Worm (Caenorhabditis elegans) whole organism, L1 larva: ENCODE data around the gene tftc-3.
A peak's percentile ranks its signal among the peaks of the same experiment; 100 is the strongest.

Source experiments
- C34B4.2 ChIP-seq: sonication (generic microtip); optimal IDR thresholded peaks from 2 replicates; lab custom pipeline; 2017; ENCODE audit warnings: mild to moderate bottlenecking, missing genetic modification characterization, missing compliant biosample characterization
- F16B12.6 ChIP-seq: fragments of 150-350 bp; optimal IDR thresholded peaks from 2 replicates; lab custom pipeline; 2014; ENCODE audit warnings: missing biosample characterization, missing genetic modification characterization
- Y116A8C.19 ChIP-seq: sonication (generic microtip); optimal IDR thresholded peaks from 2 replicates; lab custom pipeline; 2016; ENCODE audit warnings: missing compliant biosample characterization, missing genetic modification characterization, borderline replicate concordance
- aha-1 ChIP-seq: fragments of 150-350 bp; optimal IDR thresholded peaks from 2 replicates; lab custom pipeline; 2014; ENCODE audit warnings: missing biosample characterization, missing genetic modification characterization
- alr-1 ChIP-seq: fragments of 200-800 bp; sonication (Bioruptor generic); optimal IDR thresholded peaks from 2 replicates; lab custom pipeline; 2018; ENCODE audit warnings: borderline replicate concordance, mild to moderate bottlenecking, missing genetic modification characterization, missing compliant biosample characterization
- ceh-63 ChIP-seq: fragments of 200-800 bp; sonication (Bioruptor generic); optimal IDR thresholded peaks from 2 replicates; lab custom pipeline; 2018; ENCODE audit warnings: mild to moderate bottlenecking, missing genetic modification characterization, missing compliant biosample characterization
- ceh-8 ChIP-seq: fragments of 200-800 bp; sonication (Bioruptor generic); optimal IDR thresholded peaks from 2 replicates; lab custom pipeline; 2018; ENCODE audit warnings: mild to moderate bottlenecking, missing genetic modification characterization, moderate library complexity, missing compliant biosample characterization
- ceh-82 ChIP-seq, 3 experiments: fragments of 150-350 bp in 1 of 3; sonication (generic microtip) in 2 of 3; optimal IDR thresholded peaks; 2 replicates each; lab custom pipeline; 2014 to 2017; ENCODE audit warnings: missing biosample characterization in 3 of 3, missing genetic modification characterization in 3 of 3
- ceh-88 ChIP-seq: fragments of 200-800 bp; sonication (Bioruptor generic); IDR thresholded peaks from 2 replicates; pipeline ENCODE4 v1.3.6; 2022; ENCODE audit warnings: missing genetic modification characterization, missing compliant biosample characterization
- ceh-90 ChIP-seq: sonication (generic microtip); optimal IDR thresholded peaks from 2 replicates; lab custom pipeline; 2016; ENCODE audit warnings: missing genetic modification characterization, missing compliant biosample characterization
- ces-1 ChIP-seq: fragments of 150-350 bp; optimal IDR thresholded peaks from 2 replicates; lab custom pipeline; 2014; ENCODE audit warnings: missing biosample characterization, missing genetic modification reagents, missing genetic modification characterization
- dsc-1 ChIP-seq: sonication (generic microtip); optimal IDR thresholded peaks from 2 replicates; lab custom pipeline; 2016; ENCODE audit warnings: mild to moderate bottlenecking, missing genetic modification characterization, missing compliant biosample characterization
- efl-1 ChIP-seq, 4 experiments: fragments of 150-350 bp; optimal IDR thresholded peaks in 3 of 4; peaks in 1 of 4; 1 replicate in 1 of 4; 2 replicates in 3 of 4; lab custom pipeline; 2014; ENCODE audit warnings: missing biosample characterization in 2 of 4, missing genetic modification characterization in 2 of 4, missing genetic modification reagents in 2 of 4
- egl-27 ChIP-seq, 2 experiments: fragments of 150-350 bp in 1 of 2; sonication (generic microtip); optimal IDR thresholded peaks; 3 replicates each; lab custom pipeline; 2017 to 2018; ENCODE audit warnings: missing biosample characterization in 2 of 2, missing genetic modification characterization in 2 of 2, missing genetic modification reagents in 2 of 2
- elt-2 ChIP-seq: sonication (generic microtip); optimal IDR thresholded peaks from 2 replicates; lab custom pipeline; 2016; ENCODE audit warnings: missing genetic modification characterization, mild to moderate bottlenecking, inconsistent platforms, missing compliant biosample characterization, missing genetic modification reagents
- ets-5 ChIP-seq: fragments of 200-800 bp; sonication (Bioruptor generic); IDR thresholded peaks from 2 replicates; pipeline ENCODE4 v1.3.6; 2022; ENCODE audit warnings: missing genetic modification characterization, missing compliant biosample characterization
- fkh-10 ChIP-seq: sonication (generic microtip); optimal IDR thresholded peaks from 2 replicates; lab custom pipeline; 2017; ENCODE audit warnings: missing biosample characterization, missing genetic modification reagents, missing genetic modification characterization
- fkh-8 ChIP-seq: sonication (generic microtip); optimal IDR thresholded peaks from 2 replicates; lab custom pipeline; 2016; ENCODE audit warnings: mild to moderate bottlenecking, missing genetic modification characterization, missing compliant biosample characterization
- grh-1 ChIP-seq: fragments of 200-800 bp; sonication (Bioruptor generic); IDR thresholded peaks from 2 replicates; pipeline ENCODE4 v1.3.6; 2022; ENCODE audit warnings: missing genetic modification reagents, missing genetic modification characterization, missing compliant biosample characterization
- hlh-17 ChIP-seq: fragments of 200-800 bp; sonication (Bioruptor generic); optimal IDR thresholded peaks from 2 replicates; lab custom pipeline; 2018; ENCODE audit warnings: missing genetic modification characterization, mild to moderate bottlenecking, missing compliant biosample characterization, moderate library complexity, borderline replicate concordance
- hpl-2 ChIP-seq: fragments of 150-350 bp; optimal IDR thresholded peaks from 2 replicates; lab custom pipeline; 2014; ENCODE audit warnings: missing biosample characterization, missing genetic modification reagents, missing genetic modification characterization
- isw-1 ChIP-seq: fragments of 200-800 bp; sonication (Bioruptor generic); IDR thresholded peaks from 2 replicates; pipeline ENCODE4 v1.3.6; 2022; ENCODE audit warnings: missing genetic modification characterization, missing compliant biosample characterization
- jun-1 ChIP-seq: fragments of 150-350 bp; optimal IDR thresholded peaks from 2 replicates; lab custom pipeline; 2014; ENCODE audit warnings: missing biosample characterization, missing genetic modification reagents, missing genetic modification characterization
- lin-35 ChIP-seq, 2 experiments: fragments of 150-350 bp; optimal IDR thresholded peaks; 2 replicates each; lab custom pipeline; 2014; ENCODE audit warnings: missing biosample characterization in 2 of 2, missing genetic modification characterization in 2 of 2, missing genetic modification reagents in 2 of 2
- mdl-1 ChIP-seq, 2 experiments: fragments of 150-350 bp; optimal IDR thresholded peaks; 2 replicates each; lab custom pipeline; 2014 to 2017; ENCODE audit warnings: missing biosample characterization in 2 of 2, missing genetic modification characterization in 2 of 2, inconsistent platforms in 1 of 2
- mef-2 ChIP-seq: fragments of 150-350 bp; optimal IDR thresholded peaks from 2 replicates; lab custom pipeline; 2014; ENCODE audit warnings: missing biosample characterization, missing genetic modification characterization
- mep-1 ChIP-seq: fragments of 150-350 bp; optimal IDR thresholded peaks from 2 replicates; lab custom pipeline; 2014; ENCODE audit warnings: missing biosample characterization, missing genetic modification characterization
- nhr-76 ChIP-seq: sonication (generic microtip); optimal IDR thresholded peaks from 2 replicates; lab custom pipeline; 2017; ENCODE audit warnings: missing biosample characterization, missing genetic modification characterization
- nhr-77 ChIP-seq: fragments of 150-350 bp; optimal IDR thresholded peaks from 2 replicates; lab custom pipeline; 2014; ENCODE audit warnings: missing biosample characterization, missing genetic modification characterization
- nhr-85 ChIP-seq: sonication (generic microtip); peaks from one replicate; lab custom pipeline; 2016; ENCODE audit warnings: missing genetic modification characterization, inconsistent platforms, missing compliant biosample characterization
- nhr-90 ChIP-seq: sonication (generic microtip); optimal IDR thresholded peaks from 2 replicates; lab custom pipeline; 2016; ENCODE audit warnings: mild to moderate bottlenecking, missing genetic modification characterization, missing compliant biosample characterization; ENCODE audit not compliant: poor library complexity
- pax-3 ChIP-seq: fragments of 200-800 bp; sonication (Bioruptor generic); optimal IDR thresholded peaks from 2 replicates; lab custom pipeline; 2018; ENCODE audit warnings: mild to moderate bottlenecking, missing genetic modification characterization, moderate library complexity, missing compliant biosample characterization
- pqm-1 ChIP-seq: sonication (generic microtip); optimal IDR thresholded peaks from 3 replicates; lab custom pipeline; 2017; ENCODE audit warnings: missing biosample characterization, missing genetic modification characterization
- snu-23 ChIP-seq: sonication (generic microtip); optimal IDR thresholded peaks from 2 replicates; lab custom pipeline; 2016; ENCODE audit warnings: missing genetic modification characterization, missing compliant biosample characterization
- swsn-7 ChIP-seq: sonication (generic microtip); optimal IDR thresholded peaks from 2 replicates; lab custom pipeline; 2016; ENCODE audit warnings: missing genetic modification characterization, missing compliant biosample characterization
- unc-62 ChIP-seq: fragments of 150-350 bp; optimal IDR thresholded peaks from 2 replicates; lab custom pipeline; 2014; ENCODE audit warnings: missing biosample characterization, missing genetic modification reagents, missing genetic modification characterization
- unc-98 ChIP-seq: fragments of 200-800 bp; sonication (Bioruptor generic); IDR thresholded peaks from 2 replicates; pipeline ENCODE4 v1.3.6; 2022; ENCODE audit warnings: missing genetic modification characterization, missing compliant biosample characterization
- vab-15 ChIP-seq: sonication (generic microtip); optimal IDR thresholded peaks from 2 replicates; lab custom pipeline; 2017; ENCODE audit warnings: missing genotype, mild to moderate bottlenecking, missing genetic modification characterization, missing compliant biosample characterization
- zag-1 ChIP-seq: fragments of 150-350 bp; optimal IDR thresholded peaks from 2 replicates; lab custom pipeline; 2014; ENCODE audit warnings: missing biosample characterization, missing genetic modification characterization
- ztf-11 ChIP-seq, 2 experiments: sonication (generic microtip); optimal IDR thresholded peaks; 2 replicates each; lab custom pipeline; 2016 to 2017; ENCODE audit warnings: missing genetic modification characterization in 2 of 2, missing biosample characterization in 1 of 2, missing compliant biosample characterization in 1 of 2

The tftc-3 gene

ce11 chrV:10224619-10225018, 14.5 kb upstream of the tftc-3 start:
- TF ChIP-seq ceh-88 (no peak), elt-2 (tag; lab: Kevin White, UChicago) (peak; percentile 2)

- TF ChIP-seq snu-23 (GFP tag; lab: Kevin White, UChicago) (no peak), Y116A8C.19 (tag; lab: Kevin White, UChicago) (no peak), pax-3 (no peak), nhr-77 (no peak)
Measured at ce11 chrV:10222007-10222406, 11.9 kb upstream of the tftc-3 start, which contains the start of gene C12D8.20. Gene C12D8.20, plus strand, starts transcription at chrV:10222307.

- TF ChIP-seq hpl-2 (no peak), alr-1 (tag; lab: Kevin White, UChicago) (no peak), vab-15 (tag; lab: Kevin White, UChicago) (no peak), zag-1 (tag; lab: Kevin White, UChicago) (no peak), ztf-11 (tag; optimal IDR thresholded peaks at IDR 0.05; lab: Kevin White, UChicago) (no peak), swsn-7 (no peak), pax-3 (no peak), lin-35 (GFP tag; optimal IDR thresholded peaks at IDR 0.05; lab: Kevin White, UChicago) (no peak), elt-2 (tag; lab: Kevin White, UChicago) (no peak), dsc-1 (tag; lab: Kevin White, UChicago) (no peak), F16B12.6 (tag; lab: Kevin White, UChicago) (no peak), fkh-8 (tag; lab: Kevin White, UChicago) (no peak), aha-1 (tag; lab: Kevin White, UChicago) (no peak), ets-5 (GFP tag; lab: Robert Waterston, UW) (no peak), egl-27 (tag; optimal IDR thresholded peaks at IDR 0.05; lab: Kevin White, UChicago) (no peak), efl-1 (optimal IDR thresholded peaks at IDR 0.05; lab: Kevin White, UChicago) (no peak), efl-1 (GFP tag; optimal IDR thresholded peaks at IDR 0.05 in 1 of 2; lab: Kevin White, UChicago) (no peak), unc-62 (GFP tag; lab: Kevin White, UChicago) (no peak), nhr-90 (no peak)
- TF ChIP-seq, all 84 proteins: peak for 0
Measured at ce11 chrV:10221317-10221716, 11.2 kb upstream of the tftc-3 start, which contains the start of the genes fipr-5 and fipr-9. Gene fipr-5, minus strand, starts transcription at chrV:10221417. Gene fipr-9, plus strand, starts transcription at chrV:10221662.

- TF ChIP-seq isw-1 (GFP tag; lab: Robert Waterston, UW) = no peak
- no peak for TF ChIP-seq mef-2
- TF ChIP-seq, all 84 proteins: peak for 0
Measured at ce11 chrV:10220605-10221004, 10.5 kb upstream of the tftc-3 start, which contains the start of gene C12D8.13. Gene C12D8.13, minus strand, starts transcription at chrV:10220705.

ce11 chrV:10216724-10217123, 6.6 kb upstream of the tftc-3 start, which contains the start of gene ZK856.14:
Gene ZK856.14, plus strand, starts transcription at chrV:10217024.
- TF ChIP-seq mep-1 (tag; lab: Kevin White, UChicago) (no peak), unc-98 (GFP tag; lab: Robert Waterston, UW) (no peak)

- TF ChIP-seq hlh-17 (GFP tag; lab: Kevin White, UChicago) (no peak), fkh-8 (tag; lab: Kevin White, UChicago) (no peak)
Measured at ce11 chrV:10212627-10213026, 2.5 kb upstream of the tftc-3 start, which contains the start of gene hpo-40. Gene hpo-40, plus strand, starts transcription at chrV:10212927.

- TF ChIP-seq ces-1 (GFP tag; lab: Kevin White, UChicago) (no peak), mdl-1 (tag; optimal IDR thresholded peaks at IDR 0.05; lab: Kevin White, UChicago) (no peak), nhr-85 (tag; lab: Kevin White, UChicago) (no peak), ceh-82 (tag; optimal IDR thresholded peaks at IDR 0.05; lab: Kevin White, UChicago) (no peak), ceh-63 (no peak), nhr-76 (tag; lab: Kevin White, UChicago) (no peak), ceh-8 (no peak), pqm-1 (no peak), nhr-77 (no peak), grh-1 (no peak), ceh-90 (no peak), fkh-10 (no peak), C34B4.2 (tag; lab: Kevin White, UChicago) (no peak), jun-1 (tag; lab: Kevin White, UChicago) (no peak)
- TF ChIP-seq, all 84 proteins: peak for 0
Measured at ce11 chrV:10212027-10212426, 1.9 kb upstream of the tftc-3 start, which contains the start of gene zhit-3. Gene zhit-3, minus strand, starts transcription at chrV:10212127.
